Fruit fly (Drosophila melanogaster): Measurements from ENCODE around the gene Pus10.

- TF ChIP-seq CG1621 (tag; optimal IDR thresholded peaks at IDR 0.05) = peak; percentile 40
- TF ChIP-seq CG34406 (GFP tag; optimal IDR thresholded peaks at IDR 0.05) = no peak
- no peak for TF ChIP-seq CG8632 (GFP tag; optimal IDR thresholded peaks at IDR 0.05)
- TF ChIP-seq esn (GFP tag; optimal IDR thresholded peaks at IDR 0.05) = peak; percentile 45
- peak; percentile 83 for TF ChIP-seq Eip78C (GFP tag)
- peak; percentile 12 for TF ChIP-seq spab (GFP tag; optimal IDR thresholded peaks at IDR 0.05)
- peak; percentile 85 for TF ChIP-seq net (GFP tag; optimal IDR thresholded peaks at IDR 0.05)
- no peak for TF ChIP-seq CG31627 (GFP tag; optimal IDR thresholded peaks at IDR 0.05)
- no peak for TF ChIP-seq CG11294 (GFP tag; IDR thresholded peaks at IDR 0.05)
- TF ChIP-seq Hr4 (GFP tag; optimal IDR thresholded peaks at IDR 0.05) = no peak
Measured at dm6 chr2L:128977-129941, 25.8 kb downstream of the Pus10 start.

All from whole organism, prepupa.